Worm (Caenorhabditis elegans) whole organism, mixed stage, embryonic: ENCODE results near the gene srbc-58.

Experiments used
- M03D4.4 ChIP-seq: sonication (generic microtip); optimal IDR thresholded peaks from 2 replicates; lab custom pipeline; 2017; ENCODE audit warnings: mild to moderate bottlenecking, missing genetic modification characterization, missing compliant biosample characterization
- ceh-83 ChIP-seq: fragments of 200-800 bp; sonication (Bioruptor generic); optimal IDR thresholded peaks from 2 replicates; lab custom pipeline; 2018; ENCODE audit warnings: mild to moderate bottlenecking, missing genetic modification characterization, missing compliant biosample characterization
- elt-3 ChIP-seq: fragments of 150-350 bp; optimal IDR thresholded peaks from 2 replicates; lab custom pipeline; 2014; ENCODE audit warnings: missing biosample characterization, missing genetic modification characterization
- lin-32 ChIP-seq: fragments of 200-800 bp; sonication (Bioruptor generic); optimal IDR thresholded peaks from 2 replicates; lab custom pipeline; 2018; ENCODE audit warnings: mild to moderate bottlenecking, missing genetic modification characterization, missing compliant biosample characterization
- lsy-2 ChIP-seq: fragments of 150-350 bp; optimal IDR thresholded peaks from 2 replicates; lab custom pipeline; 2014; ENCODE audit warnings: missing biosample characterization, missing genetic modification characterization
- nhr-12 ChIP-seq: fragments of 150-350 bp; optimal IDR thresholded peaks from 2 replicates; lab custom pipeline; 2014; ENCODE audit warnings: missing biosample characterization, missing genetic modification characterization
- nhr-237 ChIP-seq: fragments of 150-350 bp; optimal IDR thresholded peaks from 2 replicates; lab custom pipeline; 2014; ENCODE audit warnings: missing biosample characterization, missing genetic modification characterization
- pha-4 ChIP-seq: fragments of 150-350 bp; optimal IDR thresholded peaks from 2 replicates; lab custom pipeline; 2018; ENCODE audit warnings: missing biosample characterization, missing genetic modification reagents, missing genetic modification characterization
- snpc-4 ChIP-seq: fragments of 150-350 bp; optimal IDR thresholded peaks from 2 replicates; lab custom pipeline; 2014; ENCODE audit warnings: missing biosample characterization, missing genetic modification characterization
- unc-62 ChIP-seq: fragments of 150-350 bp; optimal IDR thresholded peaks from 2 replicates; lab custom pipeline; 2014; ENCODE audit warnings: missing biosample characterization, missing genetic modification reagents, missing genetic modification characterization
- ztf-11 ChIP-seq: fragments of 150-350 bp; optimal IDR thresholded peaks from 2 replicates; lab custom pipeline; 2014; ENCODE audit warnings: missing biosample characterization, missing genetic modification characterization

DNA sequence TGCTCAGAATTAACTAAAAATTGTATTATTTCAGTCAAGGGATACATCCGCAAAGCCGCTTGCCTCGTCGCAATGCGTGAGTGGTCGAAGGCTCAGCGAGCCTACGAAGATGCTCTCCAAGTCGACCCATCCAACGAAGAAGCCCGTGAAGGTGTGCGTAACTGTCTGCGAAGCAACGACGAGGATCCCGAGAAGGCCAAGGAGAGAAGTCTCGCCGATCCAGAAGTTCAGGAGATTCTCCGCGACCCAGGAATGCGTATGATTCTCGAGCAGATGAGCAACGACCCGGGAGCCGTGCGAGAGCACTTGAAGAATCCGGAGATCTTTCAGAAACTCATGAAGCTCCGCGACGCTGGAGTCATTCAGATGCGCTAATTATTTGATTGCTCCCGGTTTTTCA lies 454 bp upstream of the srbc-58 start:
- TF ChIP-seq snpc-4 = no peak
- no peak for TF ChIP-seq unc-62 (GFP tag; lab: Kevin White, UChicago)
- no peak for TF ChIP-seq ztf-11 (tag; lab: Kevin White, UChicago)
- no peak for TF ChIP-seq nhr-12 (tag; lab: Kevin White, UChicago)
- TF ChIP-seq elt-3 (tag; lab: Kevin White, UChicago) = no peak
- no peak for TF ChIP-seq M03D4.4 (tag; lab: Kevin White, UChicago)
- TF ChIP-seq ceh-83 (GFP tag; lab: Kevin White, UChicago) = no peak
- no peak for TF ChIP-seq nhr-237 (tag; lab: Kevin White, UChicago)
- TF ChIP-seq lsy-2 = no peak
- TF ChIP-seq pha-4 (tag; lab: Kevin White, UChicago) = no peak
- TF ChIP-seq lin-32 (GFP tag; lab: Kevin White, UChicago) = no peak
